Worm (Caenorhabditis elegans) whole organism, mixed stage, embryonic: Measurements from ENCODE around the gene F14D7.3.

Experiments
- M03D4.4 ChIP-seq: sonication (generic microtip); optimal IDR thresholded peaks from 2 replicates; lab custom pipeline; 2017; ENCODE audit warnings: mild to moderate bottlenecking, missing genetic modification characterization, missing compliant biosample characterization
- bed-3 ChIP-seq: fragments of 200-800 bp; sonication (Bioruptor generic); optimal IDR thresholded peaks from 3 replicates; lab custom pipeline; 2018; ENCODE audit warnings: mild to moderate bottlenecking, missing genetic modification characterization, moderate library complexity, missing compliant biosample characterization
- blmp-1 ChIP-seq: fragments of 150-350 bp; optimal IDR thresholded peaks from 2 replicates; lab custom pipeline; 2014; ENCODE audit warnings: missing biosample characterization, missing genetic modification characterization
- ceh-43 ChIP-seq: fragments of 200-800 bp; sonication (Bioruptor generic); optimal IDR thresholded peaks from 2 replicates; lab custom pipeline; 2018; ENCODE audit warnings: mild to moderate bottlenecking, missing genetic modification characterization, moderate library complexity, missing compliant biosample characterization
- ceh-83 ChIP-seq: fragments of 200-800 bp; sonication (Bioruptor generic); optimal IDR thresholded peaks from 2 replicates; lab custom pipeline; 2018; ENCODE audit warnings: mild to moderate bottlenecking, missing genetic modification characterization, missing compliant biosample characterization
- ces-1 ChIP-seq: fragments of 150-350 bp; optimal IDR thresholded peaks from 2 replicates; lab custom pipeline; 2014; ENCODE audit warnings: missing biosample characterization, missing genetic modification reagents, missing genetic modification characterization
- cnd-1 ChIP-seq: fragments of 200-800 bp; sonication (Bioruptor generic); optimal IDR thresholded peaks from 2 replicates; lab custom pipeline; 2018; ENCODE audit warnings: mild to moderate bottlenecking, missing genetic modification characterization, missing compliant biosample characterization
- elt-3 ChIP-seq: fragments of 150-350 bp; optimal IDR thresholded peaks from 2 replicates; lab custom pipeline; 2014; ENCODE audit warnings: missing biosample characterization, missing genetic modification characterization
- flh-1 ChIP-seq: fragments of 200-800 bp; sonication (Bioruptor generic); optimal IDR thresholded peaks from 2 replicates; lab custom pipeline; 2018; ENCODE audit warnings: mild to moderate bottlenecking, missing genetic modification characterization, moderate library complexity, missing compliant biosample characterization
- ham-2 ChIP-seq: fragments of 200-800 bp; sonication (Bioruptor generic); optimal IDR thresholded peaks from 2 replicates; lab custom pipeline; 2018; ENCODE audit warnings: mild to moderate bottlenecking, missing genetic modification characterization, missing compliant biosample characterization
- lin-13 ChIP-seq: fragments of 150-350 bp; optimal IDR thresholded peaks from 2 replicates; lab custom pipeline; 2014; ENCODE audit warnings: missing biosample characterization, missing genetic modification characterization
- lin-32 ChIP-seq: fragments of 200-800 bp; sonication (Bioruptor generic); optimal IDR thresholded peaks from 2 replicates; lab custom pipeline; 2018; ENCODE audit warnings: mild to moderate bottlenecking, missing genetic modification characterization, missing compliant biosample characterization
- lsy-2 ChIP-seq: fragments of 150-350 bp; optimal IDR thresholded peaks from 2 replicates; lab custom pipeline; 2014; ENCODE audit warnings: missing biosample characterization, missing genetic modification characterization
- mab-5 ChIP-seq: fragments of 150-350 bp; optimal IDR thresholded peaks from 2 replicates; lab custom pipeline; 2014; ENCODE audit warnings: missing biosample characterization, missing genetic modification characterization
- mep-1 ChIP-seq: fragments of 150-350 bp; optimal IDR thresholded peaks from 2 replicates; lab custom pipeline; 2017; ENCODE audit warnings: missing biosample characterization, missing genetic modification reagents, missing genetic modification characterization, inconsistent platforms
- mls-2 ChIP-seq: sonication (generic microtip); optimal IDR thresholded peaks from 2 replicates; lab custom pipeline; 2016; ENCODE audit warnings: mild to moderate bottlenecking, missing genetic modification characterization, moderate library complexity, missing compliant biosample characterization
- nhr-12 ChIP-seq: fragments of 150-350 bp; optimal IDR thresholded peaks from 2 replicates; lab custom pipeline; 2014; ENCODE audit warnings: missing biosample characterization, missing genetic modification characterization
- nhr-2 ChIP-seq: fragments of 150-350 bp; optimal IDR thresholded peaks from 2 replicates; lab custom pipeline; 2014; ENCODE audit warnings: missing biosample characterization, missing genetic modification characterization
- nhr-237 ChIP-seq: fragments of 150-350 bp; optimal IDR thresholded peaks from 2 replicates; lab custom pipeline; 2014; ENCODE audit warnings: missing biosample characterization, missing genetic modification characterization
- nhr-28 ChIP-seq: fragments of 150-350 bp; optimal IDR thresholded peaks from 2 replicates; lab custom pipeline; 2014; ENCODE audit warnings: missing biosample characterization, missing genetic modification characterization
- nhr-76 ChIP-seq: sonication (generic microtip); optimal IDR thresholded peaks from 2 replicates; lab custom pipeline; 2017; ENCODE audit warnings: missing biosample characterization, missing genetic modification characterization
- pha-4 ChIP-seq: fragments of 150-350 bp; optimal IDR thresholded peaks from 2 replicates; lab custom pipeline; 2018; ENCODE audit warnings: missing biosample characterization, missing genetic modification reagents, missing genetic modification characterization
- sem-2 ChIP-seq: fragments of 200-800 bp; sonication (Bioruptor generic); optimal IDR thresholded peaks from 2 replicates; lab custom pipeline; 2018; ENCODE audit warnings: mild to moderate bottlenecking, missing genetic modification characterization, missing compliant biosample characterization
- sptf-1 ChIP-seq: sonication (generic microtip); optimal IDR thresholded peaks from 2 replicates; lab custom pipeline; 2017; ENCODE audit warnings: mild to moderate bottlenecking, missing genetic modification characterization, moderate library complexity, missing compliant biosample characterization
- tbx-8 ChIP-seq: fragments of 200-800 bp; sonication (Bioruptor generic); optimal IDR thresholded peaks from 2 replicates; lab custom pipeline; 2018; ENCODE audit warnings: mild to moderate bottlenecking, missing genetic modification characterization, moderate library complexity, missing compliant biosample characterization
- unc-39 ChIP-seq: fragments of 150-350 bp; optimal IDR thresholded peaks from 2 replicates; lab custom pipeline; 2014; ENCODE audit warnings: missing biosample characterization, missing genetic modification characterization
- zip-8 ChIP-seq: fragments of 150-350 bp; optimal IDR thresholded peaks from 2 replicates; lab custom pipeline; 2014; ENCODE audit warnings: missing biosample characterization, missing genetic modification characterization
- ztf-11 ChIP-seq: fragments of 150-350 bp; optimal IDR thresholded peaks from 2 replicates; lab custom pipeline; 2014; ENCODE audit warnings: missing biosample characterization, missing genetic modification characterization

Gene F14D7.3

DNA sequence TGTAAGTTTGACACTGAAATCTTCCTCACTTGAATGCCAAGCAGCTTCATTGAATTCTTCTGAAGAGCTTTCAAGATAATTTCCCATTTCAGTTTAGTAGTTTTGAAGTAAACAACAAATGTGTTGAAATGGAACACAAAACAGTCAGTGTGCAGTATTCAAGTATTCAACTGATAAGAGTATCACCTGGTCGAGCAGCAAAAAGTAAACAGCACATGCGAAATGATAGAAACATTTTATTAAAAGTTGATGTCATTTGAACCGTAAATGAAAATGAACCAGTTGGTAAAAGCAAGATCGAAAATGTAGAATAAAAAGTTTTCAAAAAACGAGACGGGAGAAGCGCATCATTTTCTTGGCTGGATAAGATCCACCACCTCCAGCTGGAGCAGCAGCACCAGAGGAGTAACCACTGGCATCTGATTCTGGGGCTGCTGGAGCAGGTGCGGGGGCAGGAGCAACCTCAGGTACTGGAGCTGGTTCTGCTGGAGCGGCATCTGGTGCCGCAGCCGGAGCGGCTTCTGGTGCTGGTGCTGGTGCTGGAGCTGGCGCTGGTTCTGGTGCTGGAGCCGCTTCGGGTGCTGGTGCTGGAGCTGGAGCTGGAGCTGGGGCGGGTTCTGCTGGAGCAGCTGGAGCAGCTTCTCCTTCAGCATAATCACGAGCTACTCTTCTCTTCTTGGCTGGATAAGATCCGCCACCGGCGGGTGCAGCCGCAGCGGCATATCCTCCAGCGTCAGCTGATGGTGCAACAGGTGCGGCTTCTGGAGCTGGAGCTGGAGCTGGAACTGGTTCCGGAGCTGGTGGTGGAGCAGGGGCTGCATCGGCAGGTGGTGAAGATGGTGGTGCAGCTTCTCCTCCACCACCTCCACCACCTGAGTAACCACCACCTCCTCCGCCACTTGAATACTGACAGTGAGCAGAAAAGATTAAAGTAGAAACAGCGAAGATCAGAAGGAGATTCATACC lies 28.2 kb downstream of the F14D7.3 start, which contains the start of the genes F47B8.4 and F47B8.18:
TSS of gene F47B8.4 (minus strand) at position 172 of the 966 bp plus-strand sequence.
TSS of gene F47B8.18 (minus strand) at position 963 of the 966 bp plus-strand sequence.
- TF ChIP-seq nhr-237 (tag; lab: Kevin White, UChicago) (no peak), lin-32 (GFP tag; lab: Kevin White, UChicago) (no peak)
- TF ChIP-seq, all 35 proteins: peak for 0

DNA sequence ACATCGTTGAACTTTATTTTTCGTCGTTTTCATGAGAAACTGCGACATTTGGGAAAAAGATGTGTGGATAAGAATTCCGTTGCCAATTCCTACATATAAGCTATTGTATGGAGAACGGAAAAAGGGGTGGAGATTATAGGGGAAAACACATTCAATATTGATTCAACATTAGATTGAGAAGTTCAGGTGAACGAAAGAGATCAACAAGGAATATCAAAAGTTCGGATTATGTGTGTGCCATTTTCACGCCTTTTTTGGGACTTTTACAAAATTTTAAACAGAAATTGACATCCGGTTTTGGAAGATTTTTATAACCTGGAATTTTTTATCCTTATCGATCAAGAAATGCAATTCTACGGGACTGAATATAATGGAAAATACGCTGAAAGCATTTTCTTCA lies 31.2 kb downstream of the F14D7.3 start, which contains the start of gene F47B8.5:
TSS of gene F47B8.5 (minus strand) at position 101 of the 400 bp plus-strand sequence.
- TF ChIP-seq pha-4 (tag; lab: Kevin White, UChicago): no peak
- no peak for TF ChIP-seq ztf-11 (tag; lab: Kevin White, UChicago)
- no peak for TF ChIP-seq elt-3 (tag; lab: Kevin White, UChicago)
- no peak for TF ChIP-seq ham-2 (GFP tag; lab: Kevin White, UChicago)
- TF ChIP-seq nhr-2: no peak

DNA sequence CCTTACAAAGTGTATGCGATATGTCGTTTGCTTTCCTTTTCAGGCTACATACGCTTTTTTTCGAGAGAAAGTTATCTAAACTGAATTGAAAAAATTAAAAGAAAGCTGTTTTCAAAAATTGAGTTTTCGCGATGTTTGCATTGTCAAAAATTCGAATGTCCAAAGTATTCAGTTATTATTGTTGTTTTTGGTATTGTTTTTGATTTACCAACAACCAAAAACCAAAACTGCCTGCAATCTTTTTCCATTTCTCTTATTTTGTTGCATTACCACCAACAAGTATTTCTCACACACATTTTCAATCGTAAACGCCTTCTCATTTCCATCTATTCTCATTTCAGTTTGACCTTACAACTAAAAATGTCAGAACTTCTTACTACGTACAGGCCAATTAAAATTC lies 32.2 kb downstream of the F14D7.3 start, which contains the start of gene pepm-1:
TSS of gene pepm-1 (plus strand) at position 301 of the 400 bp plus-strand sequence.
- TF ChIP-seq mab-5 (no peak), nhr-76 (tag; lab: Kevin White, UChicago) (no peak), ces-1 (GFP tag; lab: Kevin White, UChicago) (no peak), cnd-1 (tag; lab: Kevin White, UChicago) (no peak), blmp-1 (tag; lab: Kevin White, UChicago) (no peak), nhr-237 (tag; lab: Kevin White, UChicago) (no peak)

DNA sequence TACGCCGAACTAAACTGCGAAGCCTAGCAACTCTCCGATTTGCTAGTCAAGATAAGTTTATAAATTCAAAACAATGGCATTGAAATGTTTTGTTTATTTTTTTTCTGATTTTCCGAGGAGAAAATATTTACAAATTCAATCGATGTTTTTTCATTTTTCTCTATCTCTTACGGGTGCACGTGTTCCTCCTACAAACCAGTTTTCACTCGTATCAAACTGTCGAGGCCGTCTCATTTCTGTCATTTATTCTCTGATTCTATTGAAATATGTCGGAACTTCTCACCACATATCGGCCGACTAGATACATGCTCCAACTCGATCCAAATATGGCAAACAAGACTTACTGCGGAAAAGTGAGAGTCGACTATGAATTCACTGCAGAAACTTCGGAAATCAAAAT lies 34.9 kb downstream of the F14D7.3 start, which contains the start of gene F47B8.8:
TSS of gene F47B8.8 (plus strand) at position 257 of the 400 bp plus-strand sequence.
- TF ChIP-seq nhr-28 (tag; lab: Kevin White, UChicago): no peak
- no peak for TF ChIP-seq ces-1 (GFP tag; lab: Kevin White, UChicago)
- no peak for TF ChIP-seq ceh-43 (GFP tag; lab: Kevin White, UChicago)
- TF ChIP-seq lin-13: no peak
- no peak for TF ChIP-seq mab-5
- TF ChIP-seq sptf-1 (tag; lab: Kevin White, UChicago): no peak
- no peak for TF ChIP-seq ceh-83
- no peak for TF ChIP-seq cnd-1 (tag; lab: Kevin White, UChicago)
- TF ChIP-seq flh-1 (GFP tag; lab: Kevin White, UChicago): no peak

DNA sequence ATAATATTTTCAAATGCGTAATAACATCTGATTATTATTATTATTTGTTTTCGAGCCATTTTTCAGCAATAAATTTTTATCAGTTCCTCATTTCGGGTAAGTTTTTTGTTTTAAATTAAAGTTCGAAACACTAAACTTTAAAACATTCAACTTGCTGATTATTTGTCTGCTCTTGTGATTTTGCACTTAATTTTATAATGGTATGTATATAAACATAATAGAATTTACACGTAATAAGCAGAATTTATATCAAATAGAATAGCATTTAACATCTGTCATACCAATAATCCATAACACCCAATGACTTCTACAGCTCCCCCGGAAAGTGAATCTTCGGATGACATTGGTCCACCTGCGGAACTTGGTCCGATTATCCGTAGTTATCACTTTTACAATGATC lies 36.5 kb downstream of the F14D7.3 start, which contains the start of gene srm-4:
TSS of gene srm-4 (plus strand) at position 301 of the 400 bp plus-strand sequence.
- TF ChIP-seq lsy-2 (tag; lab: Kevin White, UChicago): no peak
- no peak for TF ChIP-seq ceh-43 (GFP tag; lab: Kevin White, UChicago)
- TF ChIP-seq lin-32 (GFP tag; lab: Kevin White, UChicago): no peak
- no peak for TF ChIP-seq ztf-11 (tag; lab: Kevin White, UChicago)
- no peak for TF ChIP-seq nhr-237 (tag; lab: Kevin White, UChicago)
- no peak for TF ChIP-seq M03D4.4 (tag; lab: Kevin White, UChicago)
- TF ChIP-seq sem-2 (GFP tag; lab: Kevin White, UChicago): no peak
- no peak for TF ChIP-seq mls-2 (tag; lab: Kevin White, UChicago)
- no peak for TF ChIP-seq mab-5
- TF ChIP-seq zip-8 (tag; lab: Kevin White, UChicago): no peak
- TF ChIP-seq nhr-76 (tag; lab: Kevin White, UChicago): no peak
- no peak for TF ChIP-seq elt-3 (tag; lab: Kevin White, UChicago)

DNA sequence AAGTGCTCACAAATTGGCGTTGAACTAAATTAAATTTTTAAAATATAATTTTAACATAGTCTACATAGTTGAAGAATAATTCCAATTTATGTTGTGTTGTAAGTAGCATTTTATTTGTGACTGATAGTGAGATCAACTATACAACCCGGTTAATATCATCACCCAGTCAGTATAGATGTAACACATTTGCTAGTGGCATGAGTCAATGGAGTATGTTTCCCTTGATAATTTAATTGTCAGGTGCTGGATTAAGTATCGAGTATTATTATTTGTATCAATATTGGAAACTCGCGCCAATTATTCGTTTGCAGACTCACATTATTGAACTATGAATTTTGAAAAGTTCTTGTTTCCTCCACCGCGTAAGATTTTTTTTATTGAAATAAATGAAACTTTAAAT lies 38.3 kb downstream of the F14D7.3 start, which contains the start of gene srm-5:
TSS of gene srm-5 (plus strand) at position 301 of the 400 bp plus-strand sequence.
- TF ChIP-seq nhr-2 (no peak), tbx-8 (GFP tag; lab: Kevin White, UChicago) (no peak), mep-1 (tag; lab: Kevin White, UChicago) (no peak), ham-2 (GFP tag; lab: Kevin White, UChicago) (no peak), unc-39 (tag; lab: Kevin White, UChicago) (no peak), cnd-1 (tag; lab: Kevin White, UChicago) (no peak), lin-13 (no peak), elt-3 (tag; lab: Kevin White, UChicago) (no peak), bed-3 (GFP tag; lab: Kevin White, UChicago) (no peak), nhr-12 (tag; lab: Kevin White, UChicago) (no peak), ces-1 (GFP tag; lab: Kevin White, UChicago) (no peak)
